Fruit fly (Drosophila melanogaster) whole organism, embryonic: ENCODE measurements around the gene Svil.

Source experiments
- CG10543 ChIP-seq: fragments of 200-800 bp; sonication (Bioruptor generic); optimal IDR thresholded peaks from 3 replicates; lab custom pipeline; 2017; ENCODE audit warnings: missing biosample characterization, mild to moderate bottlenecking, missing genetic modification characterization, moderate library complexity
- CG11085 ChIP-seq: fragments of 200-800 bp; sonication (Bioruptor generic); IDR thresholded peaks from 2 replicates; pipeline ENCODE4 v1.3.6; 2022; ENCODE audit warnings: missing biosample characterization, missing genetic modification characterization
- CG11695 ChIP-seq: fragments of 200-800 bp; sonication (Bioruptor generic); IDR thresholded peaks from 3 replicates; pipeline ENCODE4 v1.3.6; 2022; ENCODE audit warnings: missing biosample characterization, missing genetic modification characterization
- CG12104 ChIP-seq: fragments of 200-800 bp; sonication (Bioruptor generic); optimal IDR thresholded peaks from 3 replicates; lab custom pipeline; 2016; ENCODE audit warnings: missing biosample characterization, missing genetic modification characterization
- CG1233 ChIP-seq: fragments of 200-800 bp; sonication (Bioruptor generic); optimal IDR thresholded peaks from 4 replicates; lab custom pipeline; 2018; ENCODE audit warnings: missing biosample characterization, mild to moderate bottlenecking, missing genetic modification characterization
- CG13123 ChIP-seq: fragments of 200-800 bp; sonication (Bioruptor generic); optimal IDR thresholded peaks from 2 replicates; lab custom pipeline; 2016; ENCODE audit warnings: missing biosample characterization, missing genetic modification characterization
- CG14441 ChIP-seq: fragments of 200-800 bp; sonication (Bioruptor generic); IDR thresholded peaks from 2 replicates; pipeline ENCODE4 v1.3.6; 2022; ENCODE audit warnings: missing biosample characterization, missing genetic modification characterization
- CG14710 ChIP-seq: fragments of 200-800 bp; sonication (Bioruptor generic); optimal IDR thresholded peaks from 3 replicates; lab custom pipeline; 2019; ENCODE audit warnings: missing biosample characterization, mild to moderate bottlenecking, missing genetic modification characterization, moderate library complexity
- CG1529 ChIP-seq: fragments of 200-800 bp; sonication (Bioruptor generic); optimal IDR thresholded peaks from 3 replicates; lab custom pipeline; 2018; ENCODE audit warnings: missing biosample characterization, missing genetic modification characterization
- CG1603 ChIP-seq: fragments of 200-800 bp; sonication (Bioruptor generic); optimal IDR thresholded peaks from 2 replicates; lab custom pipeline; 2019; ENCODE audit warnings: missing biosample characterization, mild to moderate bottlenecking, missing genetic modification characterization, moderate library complexity
- CG32767 ChIP-seq: fragments of 200-800 bp; sonication (Bioruptor generic); IDR thresholded peaks from 2 replicates; pipeline ENCODE4 v1.3.6; 2022; ENCODE audit warnings: missing biosample characterization, missing genetic modification characterization
- CG34224 ChIP-seq: fragments of 200-800 bp; sonication (Bioruptor generic); IDR thresholded peaks from 3 replicates; pipeline ENCODE4 v1.3.6; 2022; ENCODE audit warnings: missing biosample characterization, missing genetic modification characterization; ENCODE audit not compliant: partially characterized antibody
- CG6813 ChIP-seq: fragments of 200-800 bp; sonication (Bioruptor generic); optimal IDR thresholded peaks from 2 replicates; lab custom pipeline; 2017; ENCODE audit warnings: missing biosample characterization, missing genetic modification characterization, mild to moderate bottlenecking, moderate library complexity, missing genetic modification reagents
- CG7357 ChIP-seq: fragments of 200-800 bp; sonication (Bioruptor generic); IDR thresholded peaks from 3 replicates; pipeline ENCODE4 v1.3.6; 2022; ENCODE audit warnings: missing biosample characterization, missing genetic modification characterization
- CG8281 ChIP-seq: fragments of 200-800 bp; sonication (Bioruptor generic); optimal IDR thresholded peaks from 2 replicates; lab custom pipeline; 2018; ENCODE audit warnings: missing biosample characterization, mild to moderate bottlenecking, missing genetic modification characterization, moderate library complexity
- CTCF ChIP-seq: fragments of 200-800 bp; sonication (Bioruptor generic); optimal IDR thresholded peaks from 2 replicates; lab custom pipeline; 2017; ENCODE audit warnings: missing biosample characterization, mild to moderate bottlenecking, missing genetic modification characterization, moderate library complexity
- CrebB ChIP-seq: fragments of 200-800 bp; sonication (Bioruptor generic); optimal IDR thresholded peaks from 3 replicates; lab custom pipeline; 2018; ENCODE audit warnings: missing biosample characterization, mild to moderate bottlenecking, missing genetic modification characterization
- Dbx ChIP-seq: fragments of 200-800 bp; sonication (Bioruptor generic); IDR thresholded peaks from 3 replicates; pipeline ENCODE4 v1.3.6; 2022; ENCODE audit warnings: missing biosample characterization, missing genetic modification characterization
- Dfd ChIP-seq, 2 experiments: fragments of >200 bp; optimal IDR thresholded peaks; 2 replicates each; lab custom pipeline; 2017; ENCODE audit warnings: missing biosample characterization in 2 of 2, missing genetic modification characterization in 2 of 2
- Dip2 ChIP-seq: fragments of 200-800 bp; sonication (Bioruptor generic); IDR thresholded peaks from 2 replicates; pipeline ENCODE4 v1.3.6; 2022; ENCODE audit warnings: missing biosample characterization, missing genetic modification characterization
- Dref ChIP-seq: fragments of 200-800 bp; sonication (Bioruptor generic); IDR thresholded peaks from 2 replicates; pipeline ENCODE4 v1.3.6; 2022; ENCODE audit warnings: missing biosample characterization, missing genetic modification characterization
- HHEX ChIP-seq: fragments of 200-800 bp; sonication (Bioruptor generic); optimal IDR thresholded peaks from 3 replicates; lab custom pipeline; 2017; ENCODE audit warnings: missing biosample characterization, mild to moderate bottlenecking, missing genetic modification characterization, missing genetic modification reagents
- Jarid2 ChIP-seq: fragments of 200-800 bp; sonication (Bioruptor generic); optimal IDR thresholded peaks from 3 replicates; lab custom pipeline; 2017; ENCODE audit warnings: mild to moderate bottlenecking, missing biosample characterization, missing genetic modification reagents, missing genetic modification characterization
- Lpt ChIP-seq: fragments of >200 bp; optimal IDR thresholded peaks from 2 replicates; lab custom pipeline; 2018; ENCODE audit warnings: missing biosample characterization, missing genetic modification characterization
- Neu2 ChIP-seq: fragments of 200-800 bp; sonication (Bioruptor generic); optimal IDR thresholded peaks from 3 replicates; lab custom pipeline; 2016; ENCODE audit warnings: missing biosample characterization, missing genetic modification characterization, borderline replicate concordance
- Pdp1 ChIP-seq, 2 experiments: fragments of 200-800 bp; sonication (Bioruptor generic); optimal IDR thresholded peaks; 3 replicates each; lab custom pipeline; 2016; ENCODE audit warnings: missing biosample characterization in 2 of 2, missing genetic modification characterization in 2 of 2, mild to moderate bottlenecking in 1 of 2, moderate library complexity in 1 of 2
- Sox100B ChIP-seq: fragments of 200-800 bp; sonication (Bioruptor generic); optimal IDR thresholded peaks from 3 replicates; lab custom pipeline; 2018; ENCODE audit warnings: missing biosample characterization, mild to moderate bottlenecking, missing genetic modification characterization
- Sry-β ChIP-seq: fragments of 200-800 bp; sonication (Bioruptor generic); optimal IDR thresholded peaks from 2 replicates; lab custom pipeline; 2018; ENCODE audit warnings: missing biosample characterization, mild to moderate bottlenecking, missing genetic modification characterization, moderate library complexity
- al ChIP-seq: fragments of 200-800 bp; sonication (Bioruptor generic); IDR thresholded peaks from 2 replicates; pipeline ENCODE4 v1.3.6; 2022; ENCODE audit warnings: missing biosample characterization, missing genetic modification characterization
- aop ChIP-seq: fragments of 200-800 bp; sonication (Bioruptor generic); IDR thresholded peaks from 2 replicates; pipeline ENCODE4 v1.3.6; 2022; ENCODE audit warnings: missing biosample characterization, missing genetic modification characterization
- bowl ChIP-seq: fragments of 200-800 bp; sonication (Bioruptor generic); IDR thresholded peaks from 2 replicates; pipeline ENCODE4 v1.3.6; 2022; ENCODE audit warnings: missing biosample characterization, missing genetic modification characterization
- cad ChIP-seq: fragments of >200 bp; optimal IDR thresholded peaks from 2 replicates; lab custom pipeline; 2017; ENCODE audit warnings: missing biosample characterization, missing genetic modification characterization
- disco-r ChIP-seq: fragments of 200-800 bp; sonication (Bioruptor generic); optimal IDR thresholded peaks from 2 replicates; lab custom pipeline; 2016; ENCODE audit warnings: missing biosample characterization, missing genetic modification characterization
- fd102C ChIP-seq: fragments of 200-800 bp; sonication (Bioruptor generic); optimal IDR thresholded peaks from 2 replicates; lab custom pipeline; 2018; ENCODE audit warnings: missing biosample characterization, mild to moderate bottlenecking, missing genetic modification characterization, moderate library complexity
- gcm ChIP-seq: fragments of 200-800 bp; sonication (Bioruptor generic); optimal IDR thresholded peaks from 2 replicates; lab custom pipeline; 2019; ENCODE audit warnings: missing biosample characterization, mild to moderate bottlenecking, missing genetic modification characterization, moderate library complexity
- gcm2 ChIP-seq: fragments of 200-800 bp; sonication (Bioruptor generic); optimal IDR thresholded peaks from 2 replicates; lab custom pipeline; 2016; ENCODE audit warnings: missing biosample characterization, missing genetic modification characterization
- gfzf ChIP-seq: fragments of 200-800 bp; sonication (Bioruptor generic); optimal IDR thresholded peaks from 2 replicates; lab custom pipeline; 2016; ENCODE audit warnings: missing biosample characterization, mild to moderate bottlenecking, missing genetic modification characterization, moderate library complexity
- grau ChIP-seq: fragments of 200-800 bp; optimal IDR thresholded peaks from 3 replicates; lab custom pipeline; 2019; ENCODE audit warnings: missing biosample characterization, mild to moderate bottlenecking, missing genetic modification characterization, moderate library complexity
- hb ChIP-seq: fragments of 200-800 bp; sonication (Bioruptor generic); IDR thresholded peaks from 3 replicates; pipeline ENCODE4 v1.3.6; 2022; ENCODE audit warnings: missing biosample characterization, missing genetic modification characterization; ENCODE audit not compliant: partially characterized antibody
- hkb ChIP-seq, 2 experiments: fragments of 200-800 bp in 1 of 2; fragments of >200 bp in 1 of 2; sonication (Bioruptor generic) in 1 of 2; IDR thresholded peaks in 1 of 2; optimal IDR thresholded peaks in 1 of 2; 2 replicates each; pipeline versions ENCODE4 v1.3.6 to Lab custom; 2017 to 2022; ENCODE audit warnings: missing biosample characterization in 1 of 2, missing genetic modification characterization in 1 of 2
- nau ChIP-seq: fragments of 200-800 bp; sonication (Bioruptor generic); optimal IDR thresholded peaks from 3 replicates; lab custom pipeline; 2017; ENCODE audit warnings: missing biosample characterization, mild to moderate bottlenecking, missing genetic modification characterization, missing genetic modification reagents
- odd ChIP-seq: fragments of 200-800 bp; sonication (Bioruptor generic); optimal IDR thresholded peaks from 2 replicates; lab custom pipeline; 2017; ENCODE audit warnings: missing biosample characterization, mild to moderate bottlenecking, missing genetic modification characterization
- pb ChIP-seq: fragments of 200-800 bp; sonication (Bioruptor generic); optimal IDR thresholded peaks from 3 replicates; lab custom pipeline; 2016; ENCODE audit warnings: missing biosample characterization, missing genetic modification characterization
- pita ChIP-seq: fragments of 200-800 bp; sonication (Bioruptor generic); optimal IDR thresholded peaks from 2 replicates; lab custom pipeline; 2017; ENCODE audit warnings: missing biosample characterization, mild to moderate bottlenecking, missing genetic modification characterization
- shn ChIP-seq: fragments of 200-800 bp; sonication (Bioruptor generic); optimal IDR thresholded peaks from 3 replicates; lab custom pipeline; 2016; ENCODE audit warnings: missing biosample characterization, missing genetic modification characterization
- sisA ChIP-seq: fragments of 200-800 bp; sonication (Bioruptor generic); IDR thresholded peaks from 2 replicates; pipeline ENCODE4 v1.3.6; 2022; ENCODE audit warnings: missing biosample characterization, missing genetic modification characterization
- ttk ChIP-seq: fragments of 200-800 bp; sonication (Bioruptor generic); IDR thresholded peaks from 2 replicates; pipeline ENCODE4 v2.1.2; 2022; ENCODE audit warnings: missing biosample characterization, missing genetic modification characterization
- tx ChIP-seq: fragments of 200-800 bp; sonication (Bioruptor generic); optimal IDR thresholded peaks from 2 replicates; lab custom pipeline; 2016; ENCODE audit warnings: missing biosample characterization, missing genetic modification characterization
- unc-4 ChIP-seq: fragments of 200-800 bp; sonication (Bioruptor generic); IDR thresholded peaks from 2 replicates; pipeline ENCODE4 v1.3.6; 2022; ENCODE audit warnings: missing biosample characterization, missing genetic modification characterization; ENCODE audit not compliant: partially characterized antibody
- zen2 ChIP-seq: fragments of 200-800 bp; sonication (Bioruptor generic); IDR thresholded peaks from 3 replicates; pipeline ENCODE4 v1.3.6; 2022; ENCODE audit warnings: missing biosample characterization, missing genetic modification characterization; ENCODE audit not compliant: partially characterized antibody

Svil gene

dm6 chr3L:2417399-2418040 lies 40.1 kb downstream of the Svil start (continued):
- TF ChIP-seq CG14441 (GFP tag; lab: Robert Waterston, UW) (peak; percentile 58), CTCF (GFP tag; lab: Kevin White, UChicago) (no peak), CG13123 (GFP tag; lab: Kevin White, UChicago) (peak; percentile 25), bowl (GFP tag; lab: Robert Waterston, UW) (no peak), CG32767 (GFP tag; lab: Robert Waterston, UW) (peak; percentile 45; the same call in 1 of the 2 replicates), CG1529 (GFP tag; lab: Kevin White, UChicago) (peak; percentile 72), HHEX (GFP tag; lab: Kevin White, UChicago) (peak; percentile 77), grau (tag; lab: Kevin White, UChicago) (peak; percentile 82), unc-4 (GFP tag; lab: Robert Waterston, UW) (no peak), CG10543 (GFP tag; lab: Kevin White, UChicago) (peak; percentile 59), CG12104 (GFP tag; lab: Kevin White, UChicago) (peak; percentile 63), CG11695 (GFP tag; lab: Robert Waterston, UW) (no peak; the same call in 2 of the 3 replicates), odd (GFP tag; lab: Kevin White, UChicago) (peak; percentile 73), gcm2 (GFP tag; lab: Kevin White, UChicago) (peak; percentile 25), pb (GFP tag; lab: Kevin White, UChicago) (no peak), gcm (GFP tag; lab: Kevin White, UChicago) (peak; percentile 79), Lpt (GFP tag; lab: Kevin White, UChicago) (no peak), CG1603 (peak; percentile 38), Sox100B (peak; percentile 90), disco-r (no peak), CG6813 (GFP tag; lab: Kevin White, UChicago) (peak; percentile 64), shn (no peak), sisA (GFP tag; lab: Robert Waterston, UW) (peak; percentile 57; the same call in 1 of the 2 replicates), CG11085 (GFP tag; lab: Robert Waterston, UW) (no peak), Pdp1 (GFP tag; optimal IDR thresholded peaks at IDR 0.05; lab: Kevin White, UChicago) (peak; percentile 32 to 49), fd102C (GFP tag; lab: Kevin White, UChicago) (no peak), Sry-β (GFP tag; lab: Kevin White, UChicago) (no peak), Dfd (GFP tag; optimal IDR thresholded peaks at IDR 0.05; lab: Kevin White, UChicago) (peak in 1 of 2 experiments; percentile 6), Jarid2 (GFP tag; lab: Kevin White, UChicago) (peak; percentile 12), pita (GFP tag; lab: Kevin White, UChicago) (no peak), Dbx (no peak), cad (no peak), CG14710 (tag; lab: Kevin White, UChicago) (peak; percentile 71), ttk (GFP tag; lab: Robert Waterston, UW) (peak; percentile 61), CG7357 (GFP tag; lab: Robert Waterston, UW) (peak; percentile 45; the same call in 1 of the 3 replicates), hkb (optimal IDR thresholded peaks at IDR 0.05; lab: Kevin White, UChicago) (no peak), hkb (GFP tag; IDR thresholded peaks at IDR 0.05; lab: Robert Waterston, UW) (peak; percentile 58; the same call in 1 of the 2 replicates), zen2 (no peak), tx (GFP tag; lab: Kevin White, UChicago) (no peak), Neu2 (GFP tag; lab: Kevin White, UChicago) (no peak), CG8281 (tag; lab: Kevin White, UChicago) (peak; percentile 54), CG34224 (GFP tag; lab: Robert Waterston, UW) (no peak), Dip2 (GFP tag; lab: Robert Waterston, UW) (no peak), Dref (GFP tag; lab: Robert Waterston, UW) (no peak), CrebB (peak; percentile 32), aop (no peak), hb (no peak), al (GFP tag; lab: Robert Waterston, UW) (no peak; the same call in 1 of the 2 replicates), CG1233 (GFP tag; lab: Kevin White, UChicago) (peak; percentile 63), gfzf (no peak), nau (GFP tag; lab: Kevin White, UChicago) (peak; percentile 73)
